Fruit fly (Drosophila melanogaster): ENCODE results near the gene RpL13A.
A peak's percentile ranks its signal among the peaks of the same experiment; 100 is the strongest.

The RpL13A gene

dm6 chr3R:5587863-5588519 is 36.3 kb upstream of the RpL13A start, which contains the start of gene CG2926 (continued):
- TF ChIP-seq jigr1 (GFP tag; IDR thresholded peaks at IDR 0.05) (no peak), H2.0 (GFP tag; IDR thresholded peaks at IDR 0.05) (no peak), HLH3B (GFP tag; IDR thresholded peaks at IDR 0.05) (0 out of 2 replicates have a peak, but pooled peaks have one; percentile 6), insv (GFP tag; optimal IDR thresholded peaks at IDR 0.05) (peak in 1 of 2 experiments; percentile 48), Meics (GFP tag; optimal IDR thresholded peaks at IDR 0.05) (no peak), caup (GFP tag; optimal IDR thresholded peaks at IDR 0.05; ENCODE audit: severe bottlenecking) (peak; percentile 9), CG15073 (GFP tag; optimal IDR thresholded peaks at IDR 0.05) (no peak), CG8290 (GFP tag; optimal IDR thresholded peaks at IDR 0.05) (no peak), CG8290 (tag; optimal IDR thresholded peaks at IDR 0.05) (no peak), CG32767 (GFP tag; IDR thresholded peaks at IDR 0.05) (peak; percentile 57; the same call in 1 of the 2 replicates), hb (GFP tag; IDR thresholded peaks at IDR 0.05; ENCODE audit: partially characterized antibody) (peak; percentile 84), Xbp1 (GFP tag; optimal IDR thresholded peaks at IDR 0.05) (no peak), Bdp1 (GFP tag; optimal IDR thresholded peaks at IDR 0.05) (no peak), CG10267 (tag; optimal IDR thresholded peaks at IDR 0.05) (no peak), rib (GFP tag; IDR thresholded peaks at IDR 0.05) (peak; percentile 57), Ptx1 (GFP tag; IDR thresholded peaks at IDR 0.05) (peak; percentile 51), CG11085 (GFP tag; IDR thresholded peaks at IDR 0.05) (peak; percentile 30; the same call in 1 of the 2 replicates), gro (GFP tag; optimal IDR thresholded peaks at IDR 0.05) (no peak), CG43689 (GFP tag; IDR thresholded peaks at IDR 0.05) (no peak), CG34376 (GFP tag; optimal IDR thresholded peaks at IDR 0.05) (peak; percentile 15), gem (tag; optimal IDR thresholded peaks at IDR 0.05) (no peak), sd (tag; optimal IDR thresholded peaks at IDR 0.05) (no peak), CG1233 (GFP tag; optimal IDR thresholded peaks at IDR 0.05) (peak; percentile 33), az2 (GFP tag; optimal IDR thresholded peaks at IDR 0.05) (no peak), E2f1 (GFP tag; IDR thresholded peaks at IDR 0.05) (no peak), fru (optimal IDR thresholded peaks at IDR 0.05) (no peak), CrebB (tag; optimal IDR thresholded peaks at IDR 0.05) (no peak), ewg (GFP tag; optimal IDR thresholded peaks at IDR 0.05) (no peak), CG17385 (GFP tag; optimal IDR thresholded peaks at IDR 0.05) (no peak), scrt (GFP tag; optimal IDR thresholded peaks at IDR 0.05) (no peak), YL-1 (GFP tag; optimal IDR thresholded peaks at IDR 0.05) (peak; percentile 86), Lhr (GFP tag; optimal IDR thresholded peaks at IDR 0.05) (no peak), CG9876 (GFP tag; optimal IDR thresholded peaks at IDR 0.05) (peak; percentile 53), HLHmδ (GFP tag; optimal IDR thresholded peaks at IDR 0.05) (no peak), trh (GFP tag; optimal IDR thresholded peaks at IDR 0.05) (no peak), CG10565 (GFP tag; optimal IDR thresholded peaks at IDR 0.05) (no peak), ara (GFP tag; IDR thresholded peaks at IDR 0.05) (no peak), slou (GFP tag; optimal IDR thresholded peaks at IDR 0.05) (peak; percentile 16), CG8281 (tag; optimal IDR thresholded peaks at IDR 0.05) (no peak), CG12299 (tag; optimal IDR thresholded peaks at IDR 0.05) (no peak), lbe (GFP tag; optimal IDR thresholded peaks at IDR 0.05) (no peak), CkIIα-i1 (GFP tag; IDR thresholded peaks at IDR 0.05) (no peak), chn (GFP tag; optimal IDR thresholded peaks at IDR 0.05) (no peak), chif (GFP tag; optimal IDR thresholded peaks at IDR 0.05) (peak in 1 of 2 experiments; percentile 51), CG15514 (GFP tag; optimal IDR thresholded peaks at IDR 0.05) (peak; percentile 63), CG42726 (GFP tag; IDR thresholded peaks at IDR 0.05; ENCODE audit: partially characterized antibody) (peak; percentile 88), Doc3 (GFP tag; IDR thresholded peaks at IDR 0.05; ENCODE audit: partially characterized antibody) (peak; percentile 74; the same call in 2 of the 3 replicates), CG17568 (GFP tag; optimal IDR thresholded peaks at IDR 0.05) (no peak), B-H1 (GFP tag; IDR thresholded peaks at IDR 0.05) (no peak), nau (GFP tag; optimal IDR thresholded peaks at IDR 0.05) (no peak)

All from whole organism, embryonic.